Worm (Caenorhabditis elegans) whole organism, L4 larva: Measurements from ENCODE around the gene Y75B12B.11.

ENCODE experiments used
- D1046.2 ChIP-seq: fragments of 200-800 bp; sonication (Bioruptor generic); IDR thresholded peaks from 2 replicates; pipeline ENCODE4 v1.3.6; 2022; ENCODE audit warnings: missing genetic modification characterization, missing compliant biosample characterization
- F10B5.3 ChIP-seq: sonication (generic microtip); optimal IDR thresholded peaks from 2 replicates; lab custom pipeline; 2016; ENCODE audit warnings: mild to moderate bottlenecking, missing genetic modification characterization, missing compliant biosample characterization
- F26F4.8 ChIP-seq: fragments of 200-800 bp; sonication (Bioruptor generic); conservative IDR thresholded peaks from 2 replicates; pipeline ENCODE4 v1.3.6; 2022; ENCODE audit warnings: missing genetic modification characterization, missing compliant biosample characterization
- F37D6.2 ChIP-seq: sonication (generic microtip); optimal IDR thresholded peaks from 2 replicates; lab custom pipeline; 2016; ENCODE audit warnings: mild to moderate bottlenecking, missing genetic modification characterization, missing compliant biosample characterization
- F44E2.7 ChIP-seq: fragments of 200-800 bp; sonication (Bioruptor generic); IDR thresholded peaks from 2 replicates; pipeline ENCODE4 v2.1.2; 2022; ENCODE audit warnings: missing genetic modification characterization, missing compliant biosample characterization
- T26A8.4 ChIP-seq: fragments of 200-800 bp; sonication (Bioruptor generic); IDR thresholded peaks from 2 replicates; pipeline ENCODE4 v1.3.6; 2022; ENCODE audit warnings: missing genetic modification characterization, missing compliant biosample characterization
- Y105C5A.15 ChIP-seq: fragments of 200-800 bp; sonication (Bioruptor generic); IDR thresholded peaks from 2 replicates; pipeline ENCODE4 v1.3.6; 2022; ENCODE audit warnings: missing genetic modification characterization, missing compliant biosample characterization
- Y48G9A.11 ChIP-seq: fragments of 200-800 bp; sonication (Bioruptor generic); IDR thresholded peaks from 2 replicates; pipeline ENCODE4 v1.3.6; 2022; ENCODE audit warnings: missing genetic modification reagents, missing genetic modification characterization, missing compliant biosample characterization
- arid-1 ChIP-seq: fragments of 200-800 bp; sonication (Bioruptor generic); conservative IDR thresholded peaks from 2 replicates; pipeline ENCODE4 v1.3.6; 2022; ENCODE audit warnings: missing genetic modification reagents, missing genetic modification characterization, missing compliant biosample characterization
- attf-4 ChIP-seq: sonication (generic microtip); optimal IDR thresholded peaks from 3 replicates; lab custom pipeline; 2017; ENCODE audit warnings: missing biosample characterization, missing genetic modification characterization
- ceh-62 ChIP-seq: sonication (generic microtip); optimal IDR thresholded peaks from 2 replicates; lab custom pipeline; 2017; ENCODE audit warnings: missing biosample characterization, missing genetic modification characterization
- ceh-82 ChIP-seq: sonication (generic microtip); optimal IDR thresholded peaks from 2 replicates; lab custom pipeline; 2017; ENCODE audit warnings: missing biosample characterization, missing genetic modification characterization
- ctbp-1 ChIP-seq: fragments of 200-800 bp; sonication (Bioruptor generic); IDR thresholded peaks from 2 replicates; pipeline ENCODE4 v1.3.6; 2022; ENCODE audit warnings: missing genetic modification reagents, missing genetic modification characterization, missing compliant biosample characterization
- daf-19 ChIP-seq: fragments of 200-800 bp; sonication (Bioruptor generic); conservative IDR thresholded peaks from 2 replicates; pipeline ENCODE4 v1.3.6; 2022; ENCODE audit warnings: missing genetic modification characterization, missing compliant biosample characterization
- dmd-6 ChIP-seq: fragments of 200-800 bp; sonication (Bioruptor generic); IDR thresholded peaks from 2 replicates; pipeline ENCODE4 v1.3.6; 2022; ENCODE audit warnings: missing genetic modification reagents, missing genetic modification characterization, missing compliant biosample characterization
- dpl-1 ChIP-seq: fragments of 150-350 bp; optimal IDR thresholded peaks from 2 replicates; lab custom pipeline; 2014; ENCODE audit warnings: missing biosample characterization, missing genetic modification reagents, missing genetic modification characterization
- duxl-1 ChIP-seq: sonication (generic microtip); optimal IDR thresholded peaks from 2 replicates; lab custom pipeline; 2016; ENCODE audit warnings: mild to moderate bottlenecking, missing genetic modification characterization, moderate library complexity, missing compliant biosample characterization; ENCODE audit not compliant: poor library complexity
- fkh-10 ChIP-seq: fragments of 150-350 bp; optimal IDR thresholded peaks from 2 replicates; lab custom pipeline; 2014; ENCODE audit warnings: missing biosample characterization, missing genetic modification reagents, missing genetic modification characterization
- hif-1 ChIP-seq, 2 experiments: sonication (generic microtip); optimal IDR thresholded peaks; 2 replicates each; lab custom pipeline; 2016 to 2017; ENCODE audit warnings: missing compliant biosample characterization in 2 of 2, missing genetic modification characterization in 2 of 2, missing genetic modification reagents in 2 of 2, missing genotype in 2 of 2, mild to moderate bottlenecking in 1 of 2
- jun-1 ChIP-seq: fragments of 150-350 bp; optimal IDR thresholded peaks from 2 replicates; lab custom pipeline; 2014; ENCODE audit warnings: missing biosample characterization, missing genetic modification reagents, missing genetic modification characterization
- lim-7 ChIP-seq: fragments of 200-800 bp; sonication (Bioruptor generic); IDR thresholded peaks from 2 replicates; pipeline ENCODE4 v1.3.6; 2022; ENCODE audit warnings: missing genetic modification characterization, missing compliant biosample characterization
- lin-1 ChIP-seq: fragments of 200-800 bp; sonication (Bioruptor generic); IDR thresholded peaks from 2 replicates; pipeline ENCODE4 v1.3.6; 2022; ENCODE audit warnings: missing genetic modification reagents, missing genetic modification characterization, missing compliant biosample characterization
- lin-13 ChIP-seq: fragments of 150-350 bp; optimal IDR thresholded peaks from 2 replicates; lab custom pipeline; 2014; ENCODE audit warnings: missing biosample characterization, missing genetic modification reagents, missing genetic modification characterization
- lin-15B ChIP-seq: fragments of 150-350 bp; sonication (generic microtip); optimal IDR thresholded peaks from 3 replicates; lab custom pipeline; 2014; ENCODE audit warnings: missing biosample characterization, missing genetic modification characterization
- lin-38 ChIP-seq: fragments of 200-800 bp; sonication (Bioruptor generic); IDR thresholded peaks from 2 replicates; pipeline ENCODE4 v1.3.6; 2022; ENCODE audit warnings: missing genetic modification reagents, missing genetic modification characterization, missing compliant biosample characterization
- lin-39 ChIP-seq: fragments of 150-350 bp; optimal IDR thresholded peaks from 2 replicates; lab custom pipeline; 2014; ENCODE audit warnings: missing biosample characterization, missing genetic modification reagents, missing genetic modification characterization
- lir-3 ChIP-seq: sonication (generic microtip); optimal IDR thresholded peaks from 2 replicates; lab custom pipeline; 2016; ENCODE audit warnings: mild to moderate bottlenecking, missing genetic modification characterization, missing compliant biosample characterization
- madf-5 ChIP-seq, 2 experiments: fragments of 200-800 bp; sonication (Bioruptor generic); IDR thresholded peaks; 2 replicates each; pipeline ENCODE4 v1.3.6; 2022; ENCODE audit warnings: missing compliant biosample characterization in 2 of 2, missing genetic modification characterization in 2 of 2
- mdl-1 ChIP-seq, 2 experiments: fragments of 150-350 bp in 1 of 2; sonication (generic microtip) in 1 of 2; optimal IDR thresholded peaks; 2 replicates each; lab custom pipeline; 2014 to 2017; ENCODE audit warnings: missing biosample characterization in 2 of 2, missing genetic modification characterization in 2 of 2
- mep-1 ChIP-seq: fragments of 150-350 bp; sonication (generic microtip); optimal IDR thresholded peaks from 3 replicates; lab custom pipeline; 2014; ENCODE audit warnings: missing biosample characterization, missing genetic modification characterization
- nhr-102 ChIP-seq: sonication (generic microtip); optimal IDR thresholded peaks from 2 replicates; lab custom pipeline; 2016; ENCODE audit warnings: mild to moderate bottlenecking, missing genetic modification characterization, moderate library complexity, missing compliant biosample characterization
- nhr-11 ChIP-seq: fragments of 150-350 bp; optimal IDR thresholded peaks from 2 replicates; lab custom pipeline; 2014; ENCODE audit warnings: missing biosample characterization, missing genetic modification characterization
- nhr-25 ChIP-seq: sonication (generic microtip); optimal IDR thresholded peaks from 2 replicates; lab custom pipeline; 2017; ENCODE audit warnings: missing genetic modification characterization, mild to moderate bottlenecking, missing compliant biosample characterization, antibody characterized with exemption, moderate library complexity, borderline replicate concordance; ENCODE audit not compliant: insufficient read depth
- nhr-28 ChIP-seq: fragments of 150-350 bp; optimal IDR thresholded peaks from 2 replicates; lab custom pipeline; 2014; ENCODE audit warnings: missing biosample characterization, missing genetic modification characterization
- nhr-42 ChIP-seq: fragments of 200-800 bp; sonication (Bioruptor generic); IDR thresholded peaks from 2 replicates; pipeline ENCODE4 v1.3.6; 2022; ENCODE audit warnings: missing genetic modification characterization, missing compliant biosample characterization
- nhr-48 ChIP-seq: sonication (generic microtip); optimal IDR thresholded peaks from 2 replicates; lab custom pipeline; 2016; ENCODE audit warnings: mild to moderate bottlenecking, missing genetic modification characterization, missing compliant biosample characterization
- nhr-77 ChIP-seq: fragments of 150-350 bp; optimal IDR thresholded peaks from 2 replicates; lab custom pipeline; 2014; ENCODE audit warnings: missing biosample characterization, missing genetic modification characterization
- pha-4 ChIP-seq, 2 experiments: fragments of 150-350 bp in 1 of 2; fragments of 200-800 bp in 1 of 2; sonication (Bioruptor generic) in 1 of 2; IDR thresholded peaks in 1 of 2; optimal IDR thresholded peaks in 1 of 2; 2 replicates each; pipeline versions ENCODE4 v1.3.6 to Lab custom; 2014 to 2022; ENCODE audit warnings: missing genetic modification characterization in 2 of 2, missing genetic modification reagents in 2 of 2, missing biosample characterization in 1 of 2, missing compliant biosample characterization in 1 of 2
- pqm-1 ChIP-seq: sonication (generic microtip); optimal IDR thresholded peaks from 2 replicates; lab custom pipeline; 2017; ENCODE audit warnings: missing biosample characterization, missing genetic modification characterization
- set-16 ChIP-seq: fragments of 200-800 bp; sonication (Bioruptor generic); IDR thresholded peaks from 2 replicates; pipeline ENCODE4 v1.3.6; 2022; ENCODE audit warnings: missing genetic modification reagents, missing genetic modification characterization, missing compliant biosample characterization
- snpc-1.2 ChIP-seq: fragments of 200-800 bp; sonication (Bioruptor generic); IDR thresholded peaks from 2 replicates; pipeline ENCODE4 v1.3.6; 2022; ENCODE audit warnings: missing genetic modification reagents, missing genetic modification characterization, missing compliant biosample characterization
- snpc-4 ChIP-seq: fragments of 150-350 bp; optimal IDR thresholded peaks from 2 replicates; lab custom pipeline; 2014; ENCODE audit warnings: missing biosample characterization, missing genetic modification characterization
- spr-1 ChIP-seq: sonication (generic microtip); optimal IDR thresholded peaks from 2 replicates; lab custom pipeline; 2016; ENCODE audit warnings: mild to moderate bottlenecking, missing genetic modification characterization, missing compliant biosample characterization
- spr-3 ChIP-seq: fragments of 200-800 bp; sonication (Bioruptor generic); optimal IDR thresholded peaks from 2 replicates; lab custom pipeline; 2018; ENCODE audit warnings: mild to moderate bottlenecking, missing genetic modification characterization, missing compliant biosample characterization
- tag-97 ChIP-seq: fragments of 200-800 bp; sonication (Bioruptor generic); IDR thresholded peaks from 2 replicates; pipeline ENCODE4 v1.3.6; 2022; ENCODE audit warnings: missing genetic modification characterization, missing compliant biosample characterization
- tra-1 ChIP-seq: fragments of 200-800 bp; sonication (Bioruptor generic); IDR thresholded peaks from 2 replicates; pipeline ENCODE4 v1.3.6; 2022; ENCODE audit warnings: missing genetic modification reagents, missing genetic modification characterization, missing compliant biosample characterization
- unc-130 ChIP-seq: sonication (generic microtip); optimal IDR thresholded peaks from 2 replicates; lab custom pipeline; 2016; ENCODE audit warnings: missing genetic modification reagents, missing genetic modification characterization, missing compliant biosample characterization
- unc-39 ChIP-seq: sonication (generic microtip); optimal IDR thresholded peaks from 2 replicates; lab custom pipeline; 2017; ENCODE audit warnings: missing biosample characterization, missing genetic modification characterization
- zag-1 ChIP-seq: fragments of 150-350 bp; optimal IDR thresholded peaks from 2 replicates; lab custom pipeline; 2014; ENCODE audit warnings: missing biosample characterization, missing genetic modification characterization
- zfp-2 ChIP-seq: sonication (generic microtip); optimal IDR thresholded peaks from 2 replicates; lab custom pipeline; 2016; ENCODE audit warnings: mild to moderate bottlenecking, missing genetic modification characterization, missing compliant biosample characterization
- zip-11 ChIP-seq: fragments of 200-800 bp; sonication (Bioruptor generic); IDR thresholded peaks from 2 replicates; pipeline ENCODE4 v1.3.6; 2022; ENCODE audit warnings: missing genetic modification characterization, missing compliant biosample characterization
- zip-2 ChIP-seq: fragments of 150-350 bp; optimal IDR thresholded peaks from 2 replicates; lab custom pipeline; 2014; ENCODE audit warnings: missing biosample characterization, missing genetic modification characterization

Y75B12B.11 gene

ce11 chrV:15190903-15191302 is at the start of gene Y75B12B.11 (continued):
- TF ChIP-seq snpc-1.2 (GFP tag; lab: Robert Waterston, UW) (peak; percentile 94), pqm-1 (tag; lab: Kevin White, UChicago) (peak; percentile 7), spr-1 (peak; percentile 95), unc-39 (tag; lab: Kevin White, UChicago) (no peak), nhr-25 (tag; lab: Kevin White, UChicago) (peak; percentile 45), unc-130 (GFP tag; lab: Kevin White, UChicago) (peak; percentile 92), fkh-10 (GFP tag; lab: Kevin White, UChicago) (no peak), nhr-11 (tag; lab: Kevin White, UChicago) (peak; percentile 55), madf-5 (GFP tag; IDR thresholded peaks at IDR 0.05; lab: Robert Waterston, UW) (peak; percentile 88 to 90), zfp-2 (tag; lab: Kevin White, UChicago) (peak; percentile 66), tag-97 (GFP tag; lab: Robert Waterston, UW) (no peak), hif-1 (tag; optimal IDR thresholded peaks at IDR 0.05; lab: Kevin White, UChicago) (peak; percentile 39 to 66), F10B5.3 (peak; percentile 85), F26F4.8 (GFP tag; lab: Robert Waterston, UW) (peak; percentile 99), T26A8.4 (GFP tag; lab: Robert Waterston, UW) (peak; percentile 94), nhr-28 (tag; lab: Kevin White, UChicago) (peak; percentile 23), lin-1 (peak; percentile 96), Y105C5A.15 (GFP tag; lab: Robert Waterston, UW) (peak; percentile 94), nhr-102 (peak; percentile 93), ceh-62 (tag; lab: Kevin White, UChicago) (no peak), nhr-42 (GFP tag; lab: Robert Waterston, UW) (peak; percentile 91), nhr-48 (tag; lab: Kevin White, UChicago) (peak; percentile 83), snpc-4 (tag; lab: Kevin White, UChicago) (no peak), zip-2 (tag; lab: Kevin White, UChicago) (peak; percentile 45), lin-38 (GFP tag; lab: Robert Waterston, UW) (peak; percentile 96), dpl-1 (GFP tag; lab: Kevin White, UChicago) (peak; percentile 68), F44E2.7 (peak; percentile 98), D1046.2 (peak; percentile 96), lir-3 (tag; lab: Kevin White, UChicago) (peak; percentile 88), zag-1 (tag; lab: Kevin White, UChicago) (no peak), ceh-82 (tag; lab: Kevin White, UChicago) (no peak), lin-13 (GFP tag; lab: Kevin White, UChicago) (peak; percentile 93), zip-11 (GFP tag; lab: Robert Waterston, UW) (peak; percentile 88), arid-1 (peak; percentile 97), attf-4 (tag; lab: Kevin White, UChicago) (no peak), lim-7 (GFP tag; lab: Robert Waterston, UW) (peak; percentile 98), spr-3 (GFP tag; lab: Kevin White, UChicago) (peak; percentile 93), daf-19 (peak; percentile 90), tra-1 (peak; percentile 95), mdl-1 (tag; optimal IDR thresholded peaks at IDR 0.05; lab: Kevin White, UChicago) (no peak), lin-39 (no peak), F37D6.2 (tag; lab: Kevin White, UChicago) (peak; percentile 72), Y48G9A.11 (GFP tag; lab: Robert Waterston, UW) (peak; percentile 91), ctbp-1 (GFP tag; lab: Robert Waterston, UW) (peak; percentile 93), set-16 (GFP tag; lab: Robert Waterston, UW) (peak; percentile 85), pha-4 (GFP tag; IDR thresholded peaks at IDR 0.05; lab: Robert Waterston, UW) (peak; percentile 97), pha-4 (tag; optimal IDR thresholded peaks at IDR 0.05; lab: Kevin White, UChicago) (no peak), duxl-1 (peak; percentile 84), mep-1 (tag; lab: Kevin White, UChicago) (peak; percentile 92), jun-1 (tag; lab: Kevin White, UChicago) (peak; percentile 57), dmd-6 (GFP tag; lab: Robert Waterston, UW) (peak; percentile 80), lin-15B (peak; percentile 34), nhr-77 (tag; lab: Kevin White, UChicago) (peak; percentile 58)
